Worm (Caenorhabditis elegans) whole organism, L3 larva: ENCODE data around the gene hacd-1.

Source experiments
- R02D3.7 ChIP-seq: fragments of 150-350 bp; optimal IDR thresholded peaks from 2 replicates; lab custom pipeline; 2014; ENCODE audit warnings: missing biosample characterization, missing genetic modification characterization
- ZK546.5 ChIP-seq: sonication (generic microtip); optimal IDR thresholded peaks from 2 replicates; lab custom pipeline; 2017; ENCODE audit warnings: missing biosample characterization, missing genetic modification characterization
- ama-1 ChIP-seq: fragments of 150-350 bp; optimal IDR thresholded peaks from 2 replicates; lab custom pipeline; 2018
- ceh-16 ChIP-seq: sonication (generic microtip); optimal IDR thresholded peaks from 2 replicates; lab custom pipeline; 2017; ENCODE audit warnings: missing biosample characterization, missing genetic modification characterization
- ceh-28 ChIP-seq: fragments of 150-350 bp; optimal IDR thresholded peaks from 2 replicates; lab custom pipeline; 2014; ENCODE audit warnings: missing biosample characterization, missing genetic modification reagents, missing genetic modification characterization
- ceh-82 ChIP-seq: fragments of 150-350 bp; optimal IDR thresholded peaks from 2 replicates; lab custom pipeline; 2014; ENCODE audit warnings: missing biosample characterization, missing genetic modification characterization
- daf-12 ChIP-seq: fragments of 150-350 bp; optimal IDR thresholded peaks from 2 replicates; lab custom pipeline; 2014; ENCODE audit warnings: missing biosample characterization, missing genetic modification reagents, missing genetic modification characterization
- egl-27 ChIP-seq: sonication (generic microtip); optimal IDR thresholded peaks from 4 replicates; lab custom pipeline; 2017; ENCODE audit warnings: missing biosample characterization, missing genetic modification reagents, missing genetic modification characterization
- egl-5 ChIP-seq: fragments of 150-350 bp; optimal IDR thresholded peaks from 2 replicates; lab custom pipeline; 2017; ENCODE audit warnings: missing biosample characterization, missing genetic modification reagents, missing genetic modification characterization, inconsistent platforms
- elt-1 ChIP-seq: fragments of 150-350 bp; optimal IDR thresholded peaks from 2 replicates; lab custom pipeline; 2014; ENCODE audit warnings: missing biosample characterization, missing genetic modification characterization
- elt-2 ChIP-seq: sonication (generic microtip); optimal IDR thresholded peaks from 2 replicates; lab custom pipeline; 2016; ENCODE audit warnings: missing genetic modification reagents, mild to moderate bottlenecking, missing genetic modification characterization, missing compliant biosample characterization
- elt-3 ChIP-seq, 3 experiments: fragments of 150-350 bp in 1 of 3; sonication (generic microtip) in 2 of 3; optimal IDR thresholded peaks; 2 replicates in 2 of 3; 4 replicates in 1 of 3; lab custom pipeline; 2014 to 2017; ENCODE audit warnings: missing biosample characterization in 3 of 3, missing genetic modification characterization in 3 of 3
- eor-1 ChIP-seq, 2 experiments: fragments of 150-350 bp; optimal IDR thresholded peaks; 2 replicates each; lab custom pipeline; 2014 to 2018; ENCODE audit warnings: missing biosample characterization in 2 of 2, missing genetic modification characterization in 2 of 2
- fkh-10 ChIP-seq: sonication (generic microtip); optimal IDR thresholded peaks from 2 replicates; lab custom pipeline; 2017; ENCODE audit warnings: missing biosample characterization, missing genetic modification reagents, missing genetic modification characterization
- fos-1 ChIP-seq: fragments of 150-350 bp; optimal IDR thresholded peaks from 2 replicates; lab custom pipeline; 2014; ENCODE audit warnings: missing biosample characterization, missing genetic modification characterization
- hmg-11 ChIP-seq: sonication (generic microtip); optimal IDR thresholded peaks from 2 replicates; lab custom pipeline; 2016; ENCODE audit warnings: missing genetic modification characterization, missing compliant biosample characterization
- jun-1 ChIP-seq: fragments of 150-350 bp; optimal IDR thresholded peaks from 2 replicates; lab custom pipeline; 2014; ENCODE audit warnings: missing biosample characterization, missing genetic modification reagents, missing genetic modification characterization
- lin-15B ChIP-seq: fragments of 150-350 bp; optimal IDR thresholded peaks from 2 replicates; lab custom pipeline; 2014; ENCODE audit warnings: missing biosample characterization, missing genetic modification characterization
- lin-39 ChIP-seq: fragments of 150-350 bp; optimal IDR thresholded peaks from 2 replicates; lab custom pipeline; 2018; ENCODE audit warnings: missing biosample characterization, missing genetic modification reagents, missing genetic modification characterization
- mml-1 ChIP-seq: fragments of 150-350 bp; sonication (generic microtip); optimal IDR thresholded peaks from 3 replicates; lab custom pipeline; 2014; ENCODE audit warnings: missing biosample characterization, missing genetic modification characterization
- nfya-1 ChIP-seq: sonication (generic microtip); optimal IDR thresholded peaks from 2 replicates; lab custom pipeline; 2017; ENCODE audit warnings: missing genetic modification characterization, mild to moderate bottlenecking, missing compliant biosample characterization, antibody characterized with exemption, moderate library complexity; ENCODE audit not compliant: insufficient read depth
- nhr-11 ChIP-seq: fragments of 150-350 bp; optimal IDR thresholded peaks from 2 replicates; lab custom pipeline; 2014; ENCODE audit warnings: missing biosample characterization, missing genetic modification characterization
- nhr-12 ChIP-seq: fragments of 150-350 bp; optimal IDR thresholded peaks from 2 replicates; lab custom pipeline; 2014; ENCODE audit warnings: missing biosample characterization, missing genetic modification characterization
- nhr-23 ChIP-seq: fragments of 150-350 bp; optimal IDR thresholded peaks from 2 replicates; lab custom pipeline; 2014; ENCODE audit warnings: missing biosample characterization, missing genetic modification reagents, missing genetic modification characterization
- nhr-237 ChIP-seq: fragments of 150-350 bp; optimal IDR thresholded peaks from 2 replicates; lab custom pipeline; 2014; ENCODE audit warnings: missing biosample characterization, missing genetic modification characterization
- nhr-25 ChIP-seq: sonication (generic microtip); optimal IDR thresholded peaks from 2 replicates; lab custom pipeline; 2017; ENCODE audit warnings: missing biosample characterization, missing genetic modification characterization
- nhr-28 ChIP-seq: fragments of 150-350 bp; optimal IDR thresholded peaks from 2 replicates; lab custom pipeline; 2014; ENCODE audit warnings: missing biosample characterization, missing genetic modification characterization
- nhr-43 ChIP-seq: sonication (generic microtip); optimal IDR thresholded peaks from 2 replicates; lab custom pipeline; 2016; ENCODE audit warnings: mild to moderate bottlenecking, missing genetic modification characterization, missing compliant biosample characterization; ENCODE audit not compliant: poor library complexity, severe bottlenecking
- nhr-67 ChIP-seq: fragments of 150-350 bp; optimal IDR thresholded peaks from 2 replicates; lab custom pipeline; 2014; ENCODE audit warnings: missing biosample characterization, missing genetic modification characterization
- nhr-76 ChIP-seq: fragments of 150-350 bp; sonication (generic microtip); optimal IDR thresholded peaks from 5 replicates; lab custom pipeline; 2014; ENCODE audit warnings: missing biosample characterization, missing genetic modification characterization
- nhr-77 ChIP-seq: fragments of 150-350 bp; optimal IDR thresholded peaks from 2 replicates; lab custom pipeline; 2014; ENCODE audit warnings: missing biosample characterization, missing genetic modification characterization
- pqm-1 ChIP-seq: fragments of 150-350 bp; optimal IDR thresholded peaks from 2 replicates; lab custom pipeline; 2017; ENCODE audit warnings: missing biosample characterization, missing genetic modification characterization, inconsistent platforms
- sea-2 ChIP-seq: fragments of 150-350 bp; sonication (generic microtip); optimal IDR thresholded peaks from 4 replicates; lab custom pipeline; 2014; ENCODE audit warnings: missing biosample characterization, missing genetic modification reagents, missing genetic modification characterization
- skn-1 ChIP-seq: fragments of 150-350 bp; optimal IDR thresholded peaks from 2 replicates; lab custom pipeline; 2014; ENCODE audit warnings: missing biosample characterization, missing genetic modification characterization
- tbx-2 ChIP-seq: sonication (generic microtip); optimal IDR thresholded peaks from 2 replicates; lab custom pipeline; 2016; ENCODE audit warnings: mild to moderate bottlenecking, missing genetic modification characterization, missing compliant biosample characterization
- unc-39 ChIP-seq: sonication (generic microtip); optimal IDR thresholded peaks from 4 replicates; lab custom pipeline; 2017; ENCODE audit warnings: missing biosample characterization, missing genetic modification characterization
- unc-62 ChIP-seq: fragments of 150-350 bp; sonication (generic microtip); optimal IDR thresholded peaks from 4 replicates; lab custom pipeline; 2014; ENCODE audit warnings: missing biosample characterization, missing genetic modification reagents, missing genetic modification characterization
- zag-1 ChIP-seq: fragments of 150-350 bp; optimal IDR thresholded peaks from 2 replicates; lab custom pipeline; 2014; ENCODE audit warnings: missing biosample characterization, missing genetic modification characterization
- ztf-11 ChIP-seq: fragments of 150-350 bp; optimal IDR thresholded peaks from 2 replicates; lab custom pipeline; 2014; ENCODE audit warnings: missing biosample characterization, missing genetic modification characterization
- ztf-4 ChIP-seq: fragments of 150-350 bp; optimal IDR thresholded peaks from 2 replicates; lab custom pipeline; 2014; ENCODE audit warnings: missing biosample characterization, missing genetic modification characterization

Gene hacd-1

DNA sequence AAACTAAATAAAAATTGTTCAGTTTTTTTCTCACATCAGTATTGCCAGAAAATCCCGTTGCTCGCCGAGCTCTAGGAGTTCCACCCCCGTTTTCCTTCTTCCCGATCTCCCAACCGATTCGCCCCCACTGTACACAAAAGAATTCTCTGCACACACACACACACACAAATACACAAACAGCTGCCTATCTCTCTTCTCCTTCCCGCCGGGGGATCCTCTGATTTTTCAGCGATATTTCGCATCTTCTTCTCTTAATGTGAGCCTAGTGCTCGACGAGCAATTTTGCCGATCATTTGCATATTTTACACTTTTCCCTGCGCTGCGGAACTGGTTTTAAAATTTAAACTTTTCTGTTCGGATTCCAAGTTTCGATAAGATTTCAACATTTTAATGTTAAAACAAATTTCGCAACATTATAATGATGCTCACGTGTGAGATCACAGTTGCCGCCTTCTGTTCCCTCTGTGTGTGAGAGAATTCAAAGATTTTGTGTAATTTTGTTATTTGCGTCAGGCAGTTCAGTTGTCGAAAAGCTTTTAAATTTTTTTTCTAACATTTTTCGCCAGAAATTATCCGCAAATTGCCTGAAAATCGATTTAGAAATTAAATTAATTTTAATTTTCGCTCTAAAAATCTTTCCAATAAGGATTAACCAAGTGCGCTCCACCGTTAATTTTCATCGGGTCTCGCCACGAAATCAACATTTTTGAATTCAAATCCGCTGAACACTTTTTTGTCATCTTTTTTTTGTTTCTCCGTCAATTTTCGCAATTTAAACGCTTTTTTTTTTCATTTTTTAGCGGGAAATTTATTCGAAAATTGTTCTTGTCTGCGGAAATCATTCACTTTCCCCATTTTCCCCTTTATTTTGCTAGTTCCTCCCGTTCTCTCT lies 11.2 kb downstream of the hacd-1 start (continued):
- TF ChIP-seq mml-1 (tag; lab: Kevin White, UChicago) (no peak), nhr-28 (tag; lab: Kevin White, UChicago) (no peak), fos-1 (tag; lab: Kevin White, UChicago) (no peak), fkh-10 (GFP tag; lab: Kevin White, UChicago) (peak; percentile 35), lin-39 (tag; lab: Kevin White, UChicago) (peak; percentile 35), nfya-1 (tag; lab: Kevin White, UChicago) (peak; percentile 81), nhr-43 (tag; lab: Kevin White, UChicago) (peak; percentile 43), nhr-23 (tag; lab: Kevin White, UChicago) (peak; percentile 83), hmg-11 (tag; lab: Kevin White, UChicago) (no peak), ceh-16 (tag; lab: Kevin White, UChicago) (no peak)

DNA sequence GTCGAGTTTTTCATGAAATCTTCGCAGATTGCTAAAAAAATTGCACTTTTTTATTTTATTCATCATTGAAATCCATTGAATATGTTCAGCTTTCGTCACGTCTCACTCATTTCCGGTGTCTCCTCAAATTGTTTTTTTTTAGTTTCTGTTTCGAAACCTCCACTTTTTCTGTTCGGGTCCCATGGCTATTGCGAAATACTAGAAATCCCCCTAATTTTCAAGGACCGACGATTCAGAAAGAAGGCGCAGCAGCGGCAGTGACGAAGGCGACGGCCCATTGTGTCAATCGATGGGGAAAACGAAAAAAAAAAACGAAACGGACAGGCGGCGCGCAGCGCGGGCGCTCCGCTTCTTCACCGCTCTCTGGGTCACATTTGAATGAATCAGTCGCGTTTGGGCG lies 11.8 kb downstream of the hacd-1 start:
- TF ChIP-seq nhr-67 (tag; lab: Kevin White, UChicago) (no peak), nhr-77 (tag; lab: Kevin White, UChicago) (no peak), nfya-1 (tag; lab: Kevin White, UChicago) (no peak), fkh-10 (GFP tag; lab: Kevin White, UChicago) (no peak), elt-1 (tag; lab: Kevin White, UChicago) (no peak), ztf-4 (tag; lab: Kevin White, UChicago) (no peak)

ce11 chrV:1472569-1472968 lies 12.4 kb downstream of the hacd-1 start:
- peak; percentile 57 for TF ChIP-seq nhr-25 (tag; lab: Kevin White, UChicago)
- no peak for TF ChIP-seq unc-39 (tag; lab: Kevin White, UChicago)
- TF ChIP-seq ceh-82 (tag; lab: Kevin White, UChicago) = no peak
- TF ChIP-seq nhr-23 (tag; lab: Kevin White, UChicago) = no peak
- no peak for TF ChIP-seq nhr-28 (tag; lab: Kevin White, UChicago)
- TF ChIP-seq lin-39 (tag; lab: Kevin White, UChicago) = peak; percentile 7

DNA sequence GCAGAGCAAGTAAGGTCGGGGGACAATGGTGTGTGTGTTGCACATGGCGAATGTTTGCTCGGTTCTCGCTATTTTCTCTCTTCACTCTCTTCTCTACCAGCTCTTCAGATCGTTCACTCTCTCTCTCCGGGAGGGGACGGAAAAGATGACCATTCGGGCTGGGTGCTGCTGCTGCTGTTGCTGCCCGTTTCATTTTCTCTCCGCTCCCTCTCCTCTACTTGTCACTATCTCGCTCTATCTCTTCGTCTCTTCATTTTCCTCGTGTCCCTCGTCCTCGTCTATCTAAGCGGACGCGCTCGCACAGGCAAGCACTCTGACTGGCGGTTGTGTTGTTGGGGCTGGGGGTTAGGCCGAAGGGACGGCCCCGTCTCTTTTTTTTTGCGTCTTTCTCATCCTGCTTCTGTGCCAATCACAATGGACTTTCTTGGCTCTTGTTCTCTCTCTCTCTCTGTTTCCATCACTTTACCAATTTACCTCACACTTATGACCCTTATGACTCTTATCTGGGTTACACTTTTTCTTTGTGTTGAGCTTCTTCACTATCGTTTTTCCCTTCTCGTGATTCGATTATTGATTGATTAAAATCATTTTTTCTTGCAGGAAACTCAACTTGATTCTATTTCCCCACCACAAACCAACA lies 14.4 kb downstream of the hacd-1 start, which contains the start of the genes F53E2.2 and unc-60:
Gene F53E2.2, plus strand, starts transcription at position 601 of the 640 bp plus-strand sequence.
Gene unc-60, plus strand, starts transcription at position 601 of the 640 bp plus-strand sequence.
- TF ChIP-seq eor-1 (tag; optimal IDR thresholded peaks at IDR 0.05; lab: Kevin White, UChicago) = no peak
- no peak for TF ChIP-seq fos-1 (tag; lab: Kevin White, UChicago)
- TF ChIP-seq nhr-237 (tag; lab: Kevin White, UChicago) = no peak
- TF ChIP-seq ztf-4 (tag; lab: Kevin White, UChicago) = no peak
- TF ChIP-seq egl-27 (tag; lab: Kevin White, UChicago) = no peak
- TF ChIP-seq nfya-1 (tag; lab: Kevin White, UChicago) = peak; percentile 89
- TF ChIP-seq nhr-11 (tag; lab: Kevin White, UChicago) = no peak
- TF ChIP-seq hmg-11 (tag; lab: Kevin White, UChicago) = peak; percentile 92
- no peak for TF ChIP-seq pqm-1 (tag; lab: Kevin White, UChicago)
- TF ChIP-seq fkh-10 (GFP tag; lab: Kevin White, UChicago) = peak; percentile 21
- TF ChIP-seq skn-1 = no peak
- TF ChIP-seq R02D3.7 = no peak
- no peak for TF ChIP-seq mml-1 (tag; lab: Kevin White, UChicago)
- no peak for TF ChIP-seq unc-39 (tag; lab: Kevin White, UChicago)
- no peak for TF ChIP-seq elt-3 (tag; optimal IDR thresholded peaks at IDR 0.05; lab: Kevin White, UChicago)
- TF ChIP-seq daf-12 (tag; lab: Kevin White, UChicago) = no peak
- peak; percentile 24 for TF ChIP-seq lin-39 (tag; lab: Kevin White, UChicago)
- no peak for TF ChIP-seq sea-2
- no peak for TF ChIP-seq tbx-2 (tag; lab: Kevin White, UChicago)
- TF ChIP-seq ceh-28 (tag; lab: Kevin White, UChicago) = no peak
- no peak for TF ChIP-seq nhr-76 (tag; lab: Kevin White, UChicago)
- no peak for TF ChIP-seq nhr-67 (tag; lab: Kevin White, UChicago)
- no peak for TF ChIP-seq nhr-23 (tag; lab: Kevin White, UChicago)
- TF ChIP-seq nhr-43 (tag; lab: Kevin White, UChicago) = peak; percentile 9
- TF ChIP-seq nhr-25 (tag; lab: Kevin White, UChicago) = no peak
- TF ChIP-seq elt-1 (tag; lab: Kevin White, UChicago) = peak; percentile 10
- TF ChIP-seq ztf-11 = no peak
- no peak for TF ChIP-seq ZK546.5 (tag; lab: Kevin White, UChicago)
- TF ChIP-seq unc-62 (GFP tag; lab: Kevin White, UChicago) = peak; percentile 47
- no peak for TF ChIP-seq nhr-12 (tag; lab: Kevin White, UChicago)
- TF ChIP-seq egl-5 = peak; percentile 17
- TF ChIP-seq jun-1 (tag; lab: Kevin White, UChicago) = no peak
- peak; percentile 43 for TF ChIP-seq lin-15B (tag; lab: Kevin White, UChicago)
- TF ChIP-seq ceh-16 (tag; lab: Kevin White, UChicago) = no peak
- no peak for TF ChIP-seq nhr-28 (tag; lab: Kevin White, UChicago)
- peak; percentile 60 for TF ChIP-seq ama-1 (lab: Kevin White, UChicago)
- no peak for TF ChIP-seq zag-1
- peak; percentile 57 for TF ChIP-seq elt-2 (tag; lab: Kevin White, UChicago)
- no peak for TF ChIP-seq ceh-82 (tag; lab: Kevin White, UChicago)
